Worm (Caenorhabditis elegans): ENCODE results near the gene ceh-92.

ce11 chrIII:11611618-11612247 is 30.3 kb downstream of the ceh-92 start:
- no peak for TF ChIP-seq lag-1 (GFP tag; IDR thresholded peaks at IDR 0.05)
- TF ChIP-seq rcor-1 (GFP tag; IDR thresholded peaks at IDR 0.05) = no peak
- no peak for TF ChIP-seq C06A6.2 (GFP tag; conservative IDR thresholded peaks at IDR 0.05)
- no peak for TF ChIP-seq hmg-20 (GFP tag; IDR thresholded peaks at IDR 0.05)
- no peak for TF ChIP-seq ztf-25 (GFP tag; IDR thresholded peaks at IDR 0.05)

Measured in whole organism, young adult.